Fruit fly (Drosophila melanogaster) whole organism, pupa: Measurements from ENCODE around the gene Drsl4.

Experiments used
- CG10348 ChIP-seq: fragments of 200-800 bp; sonication (Bioruptor generic); IDR thresholded peaks from 2 replicates; pipeline ENCODE4 v1.3.6; 2022; ENCODE audit warnings: missing biosample characterization, missing genetic modification characterization
- CG12605 ChIP-seq: fragments of 200-800 bp; sonication (Bioruptor generic); IDR thresholded peaks from 2 replicates; pipeline ENCODE4 v1.3.6; 2022; ENCODE audit warnings: missing biosample characterization, missing genetic modification characterization
- CG17806 ChIP-seq: fragments of 200-800 bp; sonication (Bioruptor generic); optimal IDR thresholded peaks from 2 replicates; lab custom pipeline; 2018; ENCODE audit warnings: missing biosample characterization, mild to moderate bottlenecking, missing genetic modification characterization, moderate library complexity
- CG32121 ChIP-seq: fragments of 200-800 bp; sonication (Bioruptor generic); IDR thresholded peaks from 2 replicates; pipeline ENCODE4 v1.3.6; 2022; ENCODE audit warnings: missing biosample characterization, missing genetic modification characterization
- Snoo ChIP-seq: fragments of 200-800 bp; sonication (Bioruptor generic); optimal IDR thresholded peaks from 3 replicates; lab custom pipeline; 2017; ENCODE audit warnings: missing biosample characterization, mild to moderate bottlenecking, missing genetic modification characterization, inconsistent platforms

- TF ChIP-seq CG12605 (no peak), CG10348 (GFP tag; lab: Robert Waterston, UW) (no peak), Snoo (tag; lab: Kevin White, UChicago) (no peak), CG32121 (GFP tag; lab: Robert Waterston, UW) (no peak), CG17806 (tag; lab: Kevin White, UChicago) (no peak)
Observed at dm6 chr3L:3348956-3349824, 33.8 kb downstream of the Drsl4 start.
